Worm (Caenorhabditis elegans): Measurements from ENCODE around the gene F37A4.2.

F37A4.2 gene

ce11 chrIII:6742597-6742996, 20.3 kb downstream of the F37A4.2 start:
- no peak for TF ChIP-seq nhr-25 (tag; optimal IDR thresholded peaks at IDR 0.05; ENCODE audit: borderline replicate concordance, insufficient read depth)
- peak in 1 of 2 experiments; percentile 98 for TF ChIP-seq unc-62 (GFP tag; optimal IDR thresholded peaks at IDR 0.05 in 1 of 2)
- no peak for TF ChIP-seq unc-62 (tag; optimal IDR thresholded peaks at IDR 0.05)
- TF ChIP-seq daf-16 (GFP tag; optimal IDR thresholded peaks at IDR 0.05) = peak in 1 of 2 experiments; percentile 90
- TF ChIP-seq daf-16 (tag; optimal IDR thresholded peaks at IDR 0.05) = no peak
- TF ChIP-seq attf-4 (tag; optimal IDR thresholded peaks at IDR 0.05) = no peak

DNA sequence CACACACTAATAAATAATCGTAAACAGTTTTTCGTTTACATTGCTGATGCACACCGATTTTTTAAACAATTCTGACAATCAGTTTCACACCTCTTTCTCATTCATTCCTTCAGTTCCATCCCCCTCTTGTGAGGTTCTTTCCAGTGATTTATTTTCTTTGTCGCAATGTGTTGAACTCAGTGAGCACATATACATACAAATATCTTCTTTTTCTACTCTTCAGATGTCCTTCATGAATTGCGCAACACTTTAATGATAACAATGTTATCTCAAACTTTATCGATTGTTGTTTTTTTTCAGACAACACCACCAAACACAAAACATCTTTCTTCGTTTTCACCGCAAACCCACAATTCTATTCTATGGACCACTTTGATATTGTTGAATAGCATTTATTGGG, 23.8 kb downstream of the F37A4.2 start, which contains the start of gene dig-1:
dig-1 (plus strand) TSS at position 301 of the 400 bp plus-strand sequence.
- TF ChIP-seq aha-1 (tag) = no peak
- TF ChIP-seq nhr-42 (GFP tag; IDR thresholded peaks at IDR 0.05) = no peak

DNA sequence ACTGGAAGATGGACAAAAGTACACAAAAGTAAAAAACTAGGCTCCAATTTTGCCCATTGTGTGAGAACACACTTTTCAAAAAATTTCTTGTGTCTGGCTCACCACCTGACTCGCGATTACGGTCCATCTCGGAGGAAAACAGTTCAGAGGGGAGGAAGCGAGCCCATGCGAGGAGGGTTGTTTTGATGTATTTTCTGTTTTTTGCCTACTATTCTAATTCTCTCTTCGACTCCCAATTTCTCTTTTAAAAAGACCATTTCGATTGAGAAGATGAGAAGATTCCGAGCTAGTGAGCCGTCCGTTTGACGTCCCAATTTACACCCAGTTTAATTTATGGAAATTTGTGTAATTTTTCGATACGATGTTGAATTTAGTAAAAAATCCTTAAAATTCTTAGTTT, 24.4 kb downstream of the F37A4.2 start:
- TF ChIP-seq lsy-2 (tag; optimal IDR thresholded peaks at IDR 0.05) (no peak), aha-1 (tag) (peak; percentile 93)

DNA sequence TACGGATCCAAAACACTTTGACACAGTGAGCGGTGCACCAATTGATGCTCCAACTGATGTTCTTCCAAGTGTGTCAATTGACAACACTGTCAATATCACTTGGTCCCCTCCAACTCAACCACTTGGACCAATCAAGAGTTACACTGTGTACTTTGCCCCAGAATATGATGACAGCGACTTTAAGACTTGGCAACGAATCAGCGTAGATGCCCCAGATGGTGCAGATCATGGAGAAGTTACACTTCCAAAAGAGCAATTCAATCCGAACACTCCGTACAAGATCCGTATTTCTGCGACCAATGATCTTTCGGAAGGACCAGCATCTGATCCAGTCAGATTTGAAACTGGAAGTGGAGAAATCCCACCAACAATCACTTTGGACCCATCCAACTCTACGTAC, 30.4 kb downstream of the F37A4.2 start:
- TF ChIP-seq dmd-8 (GFP tag; IDR thresholded peaks at IDR 0.05) (no peak), unc-62 (GFP tag; optimal IDR thresholded peaks at IDR 0.05 in 1 of 2) (peak in 1 of 2 experiments; percentile 92), unc-62 (tag; optimal IDR thresholded peaks at IDR 0.05) (no peak), sdz-12 (GFP tag; optimal IDR thresholded peaks at IDR 0.05) (no peak)

DNA sequence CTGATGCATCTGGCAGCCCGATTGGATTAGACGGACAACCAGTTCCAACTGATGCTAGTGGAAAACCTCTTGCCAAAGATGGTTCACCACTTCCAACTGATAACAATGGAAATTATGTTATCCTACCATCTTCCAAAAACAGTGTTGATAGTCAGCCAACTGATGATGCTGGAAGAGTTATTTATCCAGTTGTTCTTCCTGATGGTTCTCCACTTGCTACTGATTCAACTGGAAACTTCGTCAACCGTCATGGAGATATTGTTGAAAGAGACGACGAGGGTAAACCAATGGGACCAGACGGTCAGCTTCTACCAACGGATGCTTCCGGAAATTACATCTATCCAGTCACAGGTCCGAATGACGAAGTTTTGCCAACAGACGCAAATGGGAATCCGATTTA, 34.5 kb downstream of the F37A4.2 start:
- TF ChIP-seq unc-62 (GFP tag; optimal IDR thresholded peaks at IDR 0.05 in 1 of 2) (peak in 1 of 2 experiments; percentile 96), unc-62 (tag; optimal IDR thresholded peaks at IDR 0.05) (no peak), R02D3.7 (tag; optimal IDR thresholded peaks at IDR 0.05) (no peak), set-16 (GFP tag; IDR thresholded peaks at IDR 0.05) (no peak), F26F4.8 (GFP tag; conservative IDR thresholded peaks at IDR 0.05) (no peak), nhr-42 (GFP tag; IDR thresholded peaks at IDR 0.05) (no peak), mxl-3 (GFP tag; optimal IDR thresholded peaks at IDR 0.05) (no peak)

All from whole organism, L4 larva.